Fruit fly (Drosophila melanogaster): Measurements from ENCODE around the gene Golgin104.

Gene Golgin104

dm6 chr3L:16328207-16328891 is 23.4 kb downstream of the Golgin104 start, which contains the start of gene CG13058:
Gene CG13058, plus strand, starts transcription at chr3L:16328841.
- TF ChIP-seq tj (GFP tag; optimal IDR thresholded peaks at IDR 0.05): no peak
- no peak for TF ChIP-seq Mnt (GFP tag; optimal IDR thresholded peaks at IDR 0.05)
- TF ChIP-seq pad (GFP tag; optimal IDR thresholded peaks at IDR 0.05): no peak
- no peak for TF ChIP-seq cnc (optimal IDR thresholded peaks at IDR 0.05)
- no peak for TF ChIP-seq bab1 (GFP tag; optimal IDR thresholded peaks at IDR 0.05)
- no peak for TF ChIP-seq CG7101 (tag; optimal IDR thresholded peaks at IDR 0.05)
- no peak for TF ChIP-seq CG11617 (GFP tag; optimal IDR thresholded peaks at IDR 0.05)

dm6 chr3L:16327776-16328175 is 24.0 kb downstream of the Golgin104 start, which contains the start of gene CG13038:
Gene CG13038, minus strand, starts transcription at chr3L:16327893.
- TF ChIP-seq CG33017 (tag; optimal IDR thresholded peaks at IDR 0.05) (no peak), pad (GFP tag; optimal IDR thresholded peaks at IDR 0.05) (no peak), cic (GFP tag; optimal IDR thresholded peaks at IDR 0.05) (no peak), CG7101 (tag; optimal IDR thresholded peaks at IDR 0.05) (no peak), CG14711 (tag; optimal IDR thresholded peaks at IDR 0.05) (no peak), Hr96 (GFP tag; optimal IDR thresholded peaks at IDR 0.05) (no peak), CG5204 (GFP tag; optimal IDR thresholded peaks at IDR 0.05) (no peak), cnc (optimal IDR thresholded peaks at IDR 0.05) (no peak), Clk (GFP tag; optimal IDR thresholded peaks at IDR 0.05) (no peak), CG12768 (GFP tag; optimal IDR thresholded peaks at IDR 0.05) (no peak), Crg-1 (GFP tag; optimal IDR thresholded peaks at IDR 0.05) (no peak), Mnt (GFP tag; optimal IDR thresholded peaks at IDR 0.05) (no peak), bab1 (GFP tag; optimal IDR thresholded peaks at IDR 0.05) (no peak), tj (GFP tag; optimal IDR thresholded peaks at IDR 0.05) (no peak), CG7045 (GFP tag; optimal IDR thresholded peaks at IDR 0.05) (no peak), ovo (GFP tag; optimal IDR thresholded peaks at IDR 0.05) (no peak), CG11617 (GFP tag; optimal IDR thresholded peaks at IDR 0.05) (no peak)

dm6 chr3L:16326657-16327056 is 25.1 kb downstream of the Golgin104 start, which contains the start of the genes CG13040 and CG13039:
Gene CG13040, minus strand, starts transcription at chr3L:16326757.
Gene CG13039, minus strand, starts transcription at chr3L:16326762.
- TF ChIP-seq cic (GFP tag; optimal IDR thresholded peaks at IDR 0.05) (no peak), pad (GFP tag; optimal IDR thresholded peaks at IDR 0.05) (no peak), CG11617 (GFP tag; optimal IDR thresholded peaks at IDR 0.05) (no peak), CG14711 (tag; optimal IDR thresholded peaks at IDR 0.05) (no peak), Hr96 (GFP tag; optimal IDR thresholded peaks at IDR 0.05) (no peak), kay (GFP tag; ENCODE audit: borderline replicate concordance) (no peak), CG5204 (GFP tag; optimal IDR thresholded peaks at IDR 0.05) (no peak), bab1 (GFP tag; optimal IDR thresholded peaks at IDR 0.05) (no peak), CG7101 (tag; optimal IDR thresholded peaks at IDR 0.05) (no peak)

DNA sequence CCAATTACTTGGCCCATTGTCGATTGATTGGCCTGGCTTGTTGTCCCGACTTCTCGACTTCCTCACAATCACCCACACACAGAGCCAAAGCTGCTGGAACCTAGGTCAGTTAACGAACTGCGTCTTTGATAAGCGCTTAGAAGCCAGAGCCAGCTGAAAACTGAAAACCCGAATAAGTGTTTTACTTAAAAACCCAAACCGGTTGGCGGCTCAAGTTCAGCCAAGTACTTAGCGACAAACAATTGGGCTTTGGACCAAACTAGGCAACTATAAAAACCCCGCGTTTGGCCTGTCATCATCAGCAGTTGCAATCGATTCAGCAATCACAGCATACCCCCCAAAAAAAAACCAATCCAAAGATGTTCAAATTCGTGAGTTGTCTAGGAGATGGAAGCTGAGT is 28.4 kb downstream of the Golgin104 start, which contains the start of gene CG13059:
Gene CG13059 (plus strand): TSS at position 301 of the 400 bp plus-strand sequence.
- TF ChIP-seq pad (GFP tag; optimal IDR thresholded peaks at IDR 0.05) (no peak), kay (GFP tag; ENCODE audit: borderline replicate concordance) (no peak), Crg-1 (GFP tag; optimal IDR thresholded peaks at IDR 0.05) (no peak), CG33017 (tag; optimal IDR thresholded peaks at IDR 0.05) (no peak), ovo (GFP tag; optimal IDR thresholded peaks at IDR 0.05) (no peak), CG14711 (tag; optimal IDR thresholded peaks at IDR 0.05) (no peak), tj (GFP tag; optimal IDR thresholded peaks at IDR 0.05) (no peak), CG7101 (tag; optimal IDR thresholded peaks at IDR 0.05) (no peak), CG12768 (GFP tag; optimal IDR thresholded peaks at IDR 0.05) (no peak), CG1620 (GFP tag; optimal IDR thresholded peaks at IDR 0.05) (no peak), Hr96 (GFP tag; optimal IDR thresholded peaks at IDR 0.05) (no peak), Clk (GFP tag; optimal IDR thresholded peaks at IDR 0.05) (no peak), CG11617 (GFP tag; optimal IDR thresholded peaks at IDR 0.05) (no peak), CG7045 (GFP tag; optimal IDR thresholded peaks at IDR 0.05) (no peak), CG5204 (GFP tag; optimal IDR thresholded peaks at IDR 0.05) (no peak), cic (GFP tag; optimal IDR thresholded peaks at IDR 0.05) (no peak), cnc (optimal IDR thresholded peaks at IDR 0.05) (no peak), bab1 (GFP tag; optimal IDR thresholded peaks at IDR 0.05) (no peak), toe (GFP tag; optimal IDR thresholded peaks at IDR 0.05) (no peak), Mnt (GFP tag; optimal IDR thresholded peaks at IDR 0.05) (no peak)

DNA sequence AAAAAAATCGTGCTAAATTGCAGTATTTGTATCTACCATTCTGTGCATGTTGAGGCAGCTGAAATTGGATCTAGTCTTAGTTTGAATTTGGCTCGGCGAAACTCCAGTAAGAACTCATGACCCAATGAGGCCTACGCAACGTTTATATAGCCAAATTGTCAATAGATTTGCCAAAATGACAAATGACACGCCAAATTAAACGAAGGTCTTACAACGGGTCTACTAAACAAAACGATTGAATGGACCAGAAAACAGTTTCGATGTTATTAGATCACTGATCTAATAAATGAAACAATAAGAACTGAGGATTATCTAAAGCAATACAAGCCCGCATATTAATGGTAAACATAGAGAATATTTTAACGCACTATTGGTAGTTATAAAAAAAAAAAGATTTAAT is 30.6 kb downstream of the Golgin104 start, which contains the start of gene CG42718:
Gene CG42718 (minus strand): TSS at position 101 of the 400 bp plus-strand sequence.
- no peak for TF ChIP-seq Crg-1 (GFP tag; optimal IDR thresholded peaks at IDR 0.05)
- no peak for TF ChIP-seq CG33017 (tag; optimal IDR thresholded peaks at IDR 0.05)
- no peak for TF ChIP-seq CG11617 (GFP tag; optimal IDR thresholded peaks at IDR 0.05)
- TF ChIP-seq kay (GFP tag; ENCODE audit: borderline replicate concordance): no peak
- TF ChIP-seq CG14711 (tag; optimal IDR thresholded peaks at IDR 0.05): no peak

- TF ChIP-seq cic (GFP tag; optimal IDR thresholded peaks at IDR 0.05) (no peak), pad (GFP tag; optimal IDR thresholded peaks at IDR 0.05) (no peak), CG33017 (tag; optimal IDR thresholded peaks at IDR 0.05) (no peak), tj (GFP tag; optimal IDR thresholded peaks at IDR 0.05) (no peak), bab1 (GFP tag; optimal IDR thresholded peaks at IDR 0.05) (no peak), ovo (GFP tag; optimal IDR thresholded peaks at IDR 0.05) (no peak)
Observed at dm6 chr3L:16319399-16319906, 32.3 kb downstream of the Golgin104 start, which contains the start of the genes CG13041 and CG13060. Gene CG13041, minus strand, starts transcription at chr3L:16319526. Gene CG13060, plus strand, starts transcription at chr3L:16319856.

Measured in whole organism, adult.